Worm (Caenorhabditis elegans): Measurements from ENCODE around the gene atz-1.

DNA sequence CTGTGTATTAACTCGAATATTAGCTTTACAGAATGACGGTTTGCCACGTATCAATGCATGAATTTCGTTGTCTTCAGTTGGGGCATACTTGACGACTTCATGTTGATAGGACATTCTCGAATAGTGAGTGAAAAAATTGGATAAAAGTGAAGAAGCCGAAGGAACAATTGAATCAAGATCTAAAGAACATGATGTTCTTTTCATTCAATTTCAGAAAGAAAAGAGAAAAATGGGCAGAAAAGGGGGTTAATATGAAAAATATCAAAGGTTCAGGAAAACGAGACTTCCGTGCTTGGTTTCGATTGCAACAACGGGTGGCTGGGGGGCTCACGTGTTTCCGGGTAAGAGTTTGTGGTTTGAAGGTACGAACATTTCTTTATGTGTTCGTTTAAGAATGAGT is 38.7 kb upstream of the atz-1 start:
- TF ChIP-seq ztf-23 (GFP tag; IDR thresholded peaks at IDR 0.05): no peak
- no peak for TF ChIP-seq med-1 (GFP tag; optimal IDR thresholded peaks at IDR 0.05; ENCODE audit: insufficient read depth)
- TF ChIP-seq tab-1 (GFP tag; IDR thresholded peaks at IDR 0.05): no peak
- TF ChIP-seq ztf-29 (GFP tag; IDR thresholded peaks at IDR 0.05): no peak
- no peak for TF ChIP-seq ref-1 (GFP tag; conservative IDR thresholded peaks at IDR 0.05)
- TF ChIP-seq klf-2 (GFP tag; conservative IDR thresholded peaks at IDR 0.05): no peak
- no peak for TF ChIP-seq flt-1 (GFP tag; IDR thresholded peaks at IDR 0.05)
- no peak for TF ChIP-seq cog-1 (tag; optimal IDR thresholded peaks at IDR 0.05)

Data from whole organism, midembryonic.